Fruit fly (Drosophila melanogaster) whole organism: ENCODE results near the gene CG33098.

Experiments used
- CG8478 ChIP-seq: fragments of >200 bp; optimal IDR thresholded peaks from 2 replicates; lab custom pipeline; 2018; ENCODE audit warnings: inconsistent platforms
- EcR ChIP-seq, 2 experiments: fragments of >200 bp; optimal IDR thresholded peaks; 2 replicates each; lab custom pipeline; 2017; ENCODE audit warnings: missing biosample characterization in 2 of 2, missing genetic modification characterization in 2 of 2, missing genetic modification reagents in 2 of 2
- pan ChIP-seq: fragments of >200 bp; optimal IDR thresholded peaks from 2 replicates; lab custom pipeline; 2017
- psq ChIP-seq: fragments of >200 bp; optimal IDR thresholded peaks from 2 replicates; lab custom pipeline; 2017
- usp ChIP-seq: fragments of >200 bp; optimal IDR thresholded peaks from 2 replicates; lab custom pipeline; 2017; ENCODE audit warnings: missing biosample characterization, missing genetic modification characterization, mixed read lengths

DNA sequence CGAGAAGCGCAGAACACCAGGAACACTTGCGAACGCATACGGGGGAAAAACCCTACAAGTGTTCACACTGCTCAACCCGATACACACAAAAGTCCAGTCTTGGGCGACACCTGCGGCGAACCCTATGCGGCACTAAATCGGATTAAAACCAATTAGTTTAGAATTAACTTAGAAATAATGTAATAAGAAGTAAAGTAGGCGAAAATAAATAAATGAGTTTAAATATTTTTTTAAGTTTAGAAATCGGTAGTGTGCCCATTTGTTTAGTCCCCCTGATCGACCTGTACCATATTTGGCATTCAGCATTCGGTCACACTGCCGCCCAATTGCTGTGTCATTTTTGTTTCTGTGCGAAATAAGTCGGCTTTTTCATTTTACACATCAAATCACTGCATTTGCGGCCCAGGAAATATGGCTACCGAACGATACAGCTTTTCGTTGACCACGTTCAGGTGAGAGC is 44.1 kb downstream of the CG33098 start, which contains the start of gene Prosalpha2:
- TF ChIP-seq psq (no peak), pan (lab: Kevin White, UChicago) (no peak), CG8478 (no peak), usp (GFP tag; lab: Kevin White, UChicago) (no peak), EcR (GFP tag; optimal IDR thresholded peaks at IDR 0.05; lab: Kevin White, UChicago) (no peak)
